Worm (Caenorhabditis elegans): ENCODE results near the gene T17H7.7.

The T17H7.7 gene

ce11 chrIII:794984-795596, 37.2 kb upstream of the T17H7.7 start, which contains the start of gene trpp-11 (continued):
- TF ChIP-seq nhr-77 (tag; optimal IDR thresholded peaks at IDR 0.05) (no peak), nhr-48 (tag; optimal IDR thresholded peaks at IDR 0.05) (no peak), lin-29 (GFP tag; IDR thresholded peaks at IDR 0.05) (no peak), zag-1 (tag; optimal IDR thresholded peaks at IDR 0.05) (no peak), hmg-1.1 (GFP tag; IDR thresholded peaks at IDR 0.05) (no peak), dmd-9 (GFP tag; IDR thresholded peaks at IDR 0.05) (no peak)

ce11 chrIII:794000-794399, 36.1 kb upstream of the T17H7.7 start, which contains the start of gene rps-29:
Gene rps-29, plus strand, starts transcription at chrIII:794300.
- TF ChIP-seq rbr-2 (tag; optimal IDR thresholded peaks at IDR 0.05) (no peak), Y105C5A.15 (GFP tag; IDR thresholded peaks at IDR 0.05) (no peak), lsy-2 (tag; optimal IDR thresholded peaks at IDR 0.05) (no peak), lir-3 (tag; optimal IDR thresholded peaks at IDR 0.05) (no peak), ceh-20 (GFP tag; IDR thresholded peaks at IDR 0.05) (no peak), unc-130 (GFP tag; optimal IDR thresholded peaks at IDR 0.05) (no peak), ceh-28 (tag; optimal IDR thresholded peaks at IDR 0.05) (peak; percentile 15), nhr-28 (tag; optimal IDR thresholded peaks at IDR 0.05) (no peak), hlh-30 (tag; optimal IDR thresholded peaks at IDR 0.05; ENCODE audit: insufficient read depth) (no peak), pqm-1 (tag; optimal IDR thresholded peaks at IDR 0.05) (no peak), dmd-8 (GFP tag; IDR thresholded peaks at IDR 0.05) (no peak), ZK546.5 (tag; optimal IDR thresholded peaks at IDR 0.05) (no peak), aha-1 (tag) (peak; percentile 1), mxl-2 (GFP tag; conservative IDR thresholded peaks at IDR 0.05) (no peak)

ce11 chrIII:793595-793994, 35.7 kb upstream of the T17H7.7 start, which contains the start of gene snt-2:
Gene snt-2, minus strand, starts transcription at chrIII:793733.
- peak; percentile 72 for TF ChIP-seq dve-1 (tag; optimal IDR thresholded peaks at IDR 0.05; ENCODE audit: insufficient read depth)
- TF ChIP-seq ctbp-1 (GFP tag; IDR thresholded peaks at IDR 0.05) = no peak
- no peak for TF ChIP-seq unc-39 (tag; optimal IDR thresholded peaks at IDR 0.05)
- peak; percentile 59 for TF ChIP-seq unc-130 (GFP tag; optimal IDR thresholded peaks at IDR 0.05)
- TF ChIP-seq nhr-48 (tag; optimal IDR thresholded peaks at IDR 0.05) = no peak
- peak; percentile 46; the same call in 1 of the 2 replicates for TF ChIP-seq dmd-9 (GFP tag; IDR thresholded peaks at IDR 0.05)
- no peak for TF ChIP-seq cey-2 (tag; optimal IDR thresholded peaks at IDR 0.05; ENCODE audit: borderline replicate concordance, insufficient read depth)
- TF ChIP-seq lim-7 (GFP tag; IDR thresholded peaks at IDR 0.05) = no peak
- TF ChIP-seq D1046.2 (GFP tag; IDR thresholded peaks at IDR 0.05) = peak; percentile 100
- no peak for TF ChIP-seq lir-3 (tag; optimal IDR thresholded peaks at IDR 0.05)
- peak; percentile 72 for TF ChIP-seq hmg-1.1 (GFP tag; IDR thresholded peaks at IDR 0.05)
- no peak for TF ChIP-seq vab-7 (GFP tag; IDR thresholded peaks at IDR 0.05)
- no peak for TF ChIP-seq lin-1 (GFP tag; IDR thresholded peaks at IDR 0.05)
- peak; percentile 85 for TF ChIP-seq mes-2 (tag; optimal IDR thresholded peaks at IDR 0.05; ENCODE audit: poor library complexity, severe bottlenecking)
- TF ChIP-seq tra-1 (GFP tag; IDR thresholded peaks at IDR 0.05) = no peak
- no peak for TF ChIP-seq daf-8 (GFP tag; IDR thresholded peaks at IDR 0.05)
- TF ChIP-seq nhr-42 (GFP tag; IDR thresholded peaks at IDR 0.05) = no peak; the same call in 1 of the 2 replicates
- TF ChIP-seq ceh-82 (tag; optimal IDR thresholded peaks at IDR 0.05) = no peak
- TF ChIP-seq hlh-11 (tag; optimal IDR thresholded peaks at IDR 0.05) = peak; percentile 62
- no peak for TF ChIP-seq saeg-2 (GFP tag; IDR thresholded peaks at IDR 0.05)
- TF ChIP-seq egl-43 (GFP tag; IDR thresholded peaks at IDR 0.05) = 0 out of 2 replicates have a peak, but pooled peaks have one; percentile 20
- no peak for TF ChIP-seq ces-1 (GFP tag; optimal IDR thresholded peaks at IDR 0.05)
- TF ChIP-seq zfp-3 (GFP tag; conservative IDR thresholded peaks at IDR 0.05) = no peak
- TF ChIP-seq set-16 (GFP tag; IDR thresholded peaks at IDR 0.05) = peak; percentile 39; the same call in 1 of the 2 replicates
- TF ChIP-seq F26F4.8 (GFP tag; conservative IDR thresholded peaks at IDR 0.05) = no peak
- no peak for TF ChIP-seq nhr-41 (GFP tag; IDR thresholded peaks at IDR 0.05)
- TF ChIP-seq mdt-29 (GFP tag; IDR thresholded peaks at IDR 0.05) = 0 out of 2 replicates have a peak, but pooled peaks have one; percentile 26
- no peak for TF ChIP-seq aly-2 (tag; optimal IDR thresholded peaks at IDR 0.05)
- TF ChIP-seq php-3 (GFP tag; IDR thresholded peaks at IDR 0.05) = no peak
- peak; percentile 71 for TF ChIP-seq nhr-6 (tag; optimal IDR thresholded peaks at IDR 0.05)
- TF ChIP-seq dmd-8 (GFP tag; IDR thresholded peaks at IDR 0.05) = no peak
- TF ChIP-seq snpc-4 (tag; optimal IDR thresholded peaks at IDR 0.05) = no peak
- TF ChIP-seq ZK337.2 (GFP tag; IDR thresholded peaks at IDR 0.05) = no peak

Data from whole organism, L4 larva.